Fruit fly (Drosophila melanogaster) whole organism, prepupa: ENCODE measurements around the gene CG15418.
A peak's percentile ranks its signal among the peaks of the same experiment; 100 is the strongest.

ENCODE experiments used
- Blimp-1 ChIP-seq: fragments of 200-800 bp; sonication (Bioruptor generic); optimal IDR thresholded peaks from 3 replicates; lab custom pipeline; 2017; ENCODE audit warnings: missing biosample characterization, missing genetic modification characterization, mild to moderate bottlenecking, moderate library complexity, missing genetic modification reagents
- CG10631 ChIP-seq: fragments of 200-800 bp; sonication (Bioruptor generic); optimal IDR thresholded peaks from 2 replicates; lab custom pipeline; 2016; ENCODE audit warnings: missing biosample characterization, missing genetic modification characterization
- CG10669 ChIP-seq: fragments of 200-800 bp; sonication (Bioruptor generic); optimal IDR thresholded peaks from 3 replicates; lab custom pipeline; 2018; ENCODE audit warnings: missing biosample characterization, mild to moderate bottlenecking, missing genetic modification characterization, moderate library complexity
- CG11294 ChIP-seq: fragments of 200-800 bp; sonication (Bioruptor generic); IDR thresholded peaks from 2 replicates; pipeline ENCODE4 v1.3.6; 2022; ENCODE audit warnings: missing biosample characterization, missing genetic modification characterization
- CG15336 ChIP-seq: fragments of 200-800 bp; sonication (Bioruptor generic); IDR thresholded peaks from 2 replicates; pipeline ENCODE4 v1.3.6; 2022; ENCODE audit warnings: missing biosample characterization, missing genetic modification characterization
- CG16779 ChIP-seq: fragments of 200-800 bp; sonication (Bioruptor generic); optimal IDR thresholded peaks from 3 replicates; lab custom pipeline; 2017; ENCODE audit warnings: missing biosample characterization, mild to moderate bottlenecking, missing genetic modification characterization
- CG3032 ChIP-seq: fragments of 200-800 bp; optimal IDR thresholded peaks from 2 replicates; lab custom pipeline; 2019; ENCODE audit warnings: missing biosample characterization, mild to moderate bottlenecking, missing genetic modification characterization, moderate library complexity
- CG32006 ChIP-seq: fragments of 200-800 bp; sonication (Bioruptor generic); optimal IDR thresholded peaks from 3 replicates; lab custom pipeline; 2017; ENCODE audit warnings: missing biosample characterization, mild to moderate bottlenecking, missing genetic modification characterization
- CG3919 ChIP-seq: fragments of 200-800 bp; sonication (Bioruptor generic); optimal IDR thresholded peaks from 3 replicates; lab custom pipeline; 2016; ENCODE audit warnings: missing biosample characterization, missing genetic modification characterization
- CG6163 ChIP-seq: fragments of 200-800 bp; sonication (Bioruptor generic); IDR thresholded peaks from 3 replicates; pipeline ENCODE4 v1.3.6; 2022; ENCODE audit warnings: missing biosample characterization, missing genetic modification characterization
- CG6276 ChIP-seq: fragments of 200-800 bp; sonication (Bioruptor generic); optimal IDR thresholded peaks from 2 replicates; lab custom pipeline; 2017; ENCODE audit warnings: missing biosample characterization, mild to moderate bottlenecking, missing genetic modification characterization
- CG6792 ChIP-seq: fragments of 200-800 bp; sonication (Bioruptor generic); optimal IDR thresholded peaks from 3 replicates; lab custom pipeline; 2016; ENCODE audit warnings: missing biosample characterization, missing genetic modification characterization
- CG6854 ChIP-seq: fragments of 200-800 bp; sonication (Bioruptor generic); optimal IDR thresholded peaks from 2 replicates; lab custom pipeline; 2017; ENCODE audit warnings: missing biosample characterization, mild to moderate bottlenecking, missing genetic modification characterization
- CG7368 ChIP-seq: fragments of 200-800 bp; sonication (Bioruptor generic); optimal IDR thresholded peaks from 3 replicates; lab custom pipeline; 2016; ENCODE audit warnings: missing biosample characterization, missing genetic modification characterization
- CG9139 ChIP-seq: fragments of 200-800 bp; sonication (Bioruptor generic); optimal IDR thresholded peaks from 3 replicates; lab custom pipeline; 2017; ENCODE audit warnings: missing biosample characterization, mild to moderate bottlenecking, missing genetic modification characterization
- Eip75B ChIP-seq: fragments of 200-800 bp; sonication (Bioruptor generic); optimal IDR thresholded peaks from 3 replicates; lab custom pipeline; 2016; ENCODE audit warnings: missing biosample characterization, missing genetic modification characterization
- Eip78C ChIP-seq: fragments of 200-800 bp; sonication (Bioruptor generic); peaks from one replicate; lab custom pipeline; 2016; ENCODE audit warnings: missing biosample characterization, missing genetic modification characterization
- Ets96B ChIP-seq: fragments of 200-800 bp; optimal IDR thresholded peaks from 2 replicates; lab custom pipeline; 2019; ENCODE audit warnings: missing biosample characterization, mild to moderate bottlenecking, missing genetic modification characterization, moderate library complexity
- Gug ChIP-seq: fragments of 200-800 bp; sonication (Bioruptor generic); IDR thresholded peaks from 2 replicates; pipeline ENCODE4 v1.3.6; 2022; ENCODE audit warnings: missing biosample characterization, missing genetic modification characterization
- Hr38 ChIP-seq: sonication (Bioruptor generic); optimal IDR thresholded peaks from 2 replicates; lab custom pipeline; 2016; ENCODE audit warnings: missing biosample characterization, missing genetic modification characterization
- Hr39 ChIP-seq: fragments of 200-800 bp; sonication (Bioruptor generic); optimal IDR thresholded peaks from 2 replicates; lab custom pipeline; 2016; ENCODE audit warnings: missing biosample characterization, missing genetic modification characterization
- Lpt ChIP-seq: fragments of 200-800 bp; sonication (Bioruptor generic); optimal IDR thresholded peaks from 3 replicates; lab custom pipeline; 2016; ENCODE audit warnings: missing biosample characterization, missing genetic modification characterization
- Met ChIP-seq: fragments of 200-800 bp; sonication (Bioruptor generic); optimal IDR thresholded peaks from 3 replicates; lab custom pipeline; 2016; ENCODE audit warnings: missing biosample characterization, missing genetic modification characterization
- OdsH ChIP-seq: fragments of 200-800 bp; sonication (Bioruptor generic); optimal IDR thresholded peaks from 3 replicates; lab custom pipeline; 2016; ENCODE audit warnings: missing biosample characterization, missing genetic modification characterization
- Sox14 ChIP-seq: fragments of 200-800 bp; sonication (Bioruptor generic); optimal IDR thresholded peaks from 3 replicates; lab custom pipeline; 2016; ENCODE audit warnings: missing biosample characterization, missing genetic modification characterization
- achi ChIP-seq: fragments of 200-800 bp; sonication (Bioruptor generic); optimal IDR thresholded peaks from 3 replicates; lab custom pipeline; 2016; ENCODE audit warnings: missing biosample characterization, missing genetic modification characterization
- acj6 ChIP-seq: fragments of 200-800 bp; sonication (Bioruptor generic); optimal IDR thresholded peaks from 3 replicates; lab custom pipeline; 2016; ENCODE audit warnings: missing biosample characterization, missing genetic modification characterization
- cyc ChIP-seq: fragments of 200-800 bp; sonication (Bioruptor generic); optimal IDR thresholded peaks from 3 replicates; lab custom pipeline; 2016; ENCODE audit warnings: missing biosample characterization, missing genetic modification characterization
- dac ChIP-seq: fragments of 200-800 bp; sonication (Bioruptor generic); optimal IDR thresholded peaks from 2 replicates; lab custom pipeline; 2017; ENCODE audit warnings: missing biosample characterization, mild to moderate bottlenecking, missing genetic modification characterization
- dsx ChIP-seq: fragments of 200-800 bp; optimal IDR thresholded peaks from 3 replicates; lab custom pipeline; 2019; ENCODE audit warnings: missing biosample characterization, mild to moderate bottlenecking, missing genetic modification characterization, moderate library complexity; ENCODE audit not compliant: poor library complexity, severe bottlenecking
- eg ChIP-seq: fragments of 200-800 bp; sonication (Bioruptor generic); IDR thresholded peaks from 3 replicates; pipeline ENCODE4 v1.3.6; 2022; ENCODE audit warnings: missing biosample characterization, missing genetic modification characterization
- esn ChIP-seq: fragments of 200-800 bp; sonication (Bioruptor generic); optimal IDR thresholded peaks from 2 replicates; lab custom pipeline; 2016; ENCODE audit warnings: missing biosample characterization, mild to moderate bottlenecking, missing genetic modification characterization, moderate library complexity
- fd59A ChIP-seq: fragments of 200-800 bp; sonication (Bioruptor generic); optimal IDR thresholded peaks from 2 replicates; lab custom pipeline; 2017; ENCODE audit warnings: missing biosample characterization, mild to moderate bottlenecking, missing genetic modification characterization, missing genetic modification reagents
- fd85E ChIP-seq: fragments of 200-800 bp; sonication (Bioruptor generic); optimal IDR thresholded peaks from 3 replicates; lab custom pipeline; 2016; ENCODE audit warnings: missing biosample characterization, missing genetic modification characterization
- lz ChIP-seq: fragments of 200-800 bp; sonication (Bioruptor generic); optimal IDR thresholded peaks from 3 replicates; lab custom pipeline; 2016; ENCODE audit warnings: missing biosample characterization, missing genetic modification characterization
- net ChIP-seq: fragments of 200-800 bp; sonication (Bioruptor generic); optimal IDR thresholded peaks from 3 replicates; lab custom pipeline; 2016; ENCODE audit warnings: missing biosample characterization, missing genetic modification characterization
- spab ChIP-seq: fragments of 200-800 bp; sonication (Bioruptor generic); optimal IDR thresholded peaks from 2 replicates; lab custom pipeline; 2017; ENCODE audit warnings: missing biosample characterization, mild to moderate bottlenecking, missing genetic modification characterization, missing genetic modification reagents
- ss ChIP-seq, 2 experiments: fragments of 200-800 bp; sonication (Bioruptor generic); optimal IDR thresholded peaks; 2 replicates in 1 of 2; 3 replicates in 1 of 2; lab custom pipeline; 2017 to 2018; ENCODE audit warnings: mild to moderate bottlenecking in 2 of 2, missing biosample characterization in 2 of 2, missing genetic modification characterization in 2 of 2, moderate library complexity in 1 of 2
- svp ChIP-seq: fragments of 200-800 bp; sonication (Bioruptor generic); peaks from one replicate; lab custom pipeline; 2016; ENCODE audit warnings: missing biosample characterization, missing genetic modification characterization
- topi ChIP-seq: fragments of 200-800 bp; sonication (Bioruptor generic); optimal IDR thresholded peaks from 3 replicates; lab custom pipeline; 2016; ENCODE audit warnings: missing biosample characterization, missing genetic modification characterization
- vri ChIP-seq: fragments of 200-800 bp; sonication (Bioruptor generic); optimal IDR thresholded peaks from 3 replicates; lab custom pipeline; 2016; ENCODE audit warnings: missing biosample characterization, mild to moderate bottlenecking, missing genetic modification characterization

CG15418 gene

DNA sequence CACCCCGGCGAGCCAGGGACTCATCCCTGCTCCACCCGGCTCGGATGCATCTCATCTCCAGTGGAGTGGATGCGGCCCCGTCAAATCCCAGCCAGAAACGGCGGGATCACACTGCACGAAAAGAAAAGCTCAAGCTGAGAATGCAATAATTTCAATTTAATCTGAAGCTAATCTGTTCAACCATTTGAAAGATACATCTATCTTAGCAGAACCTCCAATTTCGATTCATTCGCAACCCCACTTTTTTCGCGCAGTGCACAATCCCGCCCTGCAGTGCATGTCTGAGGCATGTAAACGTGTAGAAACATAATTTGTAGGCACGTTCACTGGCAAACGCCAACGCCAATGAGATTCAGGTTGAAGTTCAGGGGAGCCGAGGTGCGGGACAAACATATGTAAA, 23.0 kb downstream of the CG15418 start (continued):
- TF ChIP-seq ss (GFP tag; optimal IDR thresholded peaks at IDR 0.05; lab: Kevin White, UChicago) (peak; percentile 17 to 27), CG15336 (GFP tag; lab: Robert Waterston, UW) (peak; percentile 29; the same call in 1 of the 2 replicates), CG16779 (no peak), spab (GFP tag; lab: Kevin White, UChicago) (peak; percentile 15), vri (GFP tag; lab: Kevin White, UChicago) (no peak), acj6 (GFP tag; lab: Kevin White, UChicago) (peak; percentile 43), esn (GFP tag; lab: Kevin White, UChicago) (peak; percentile 45), Gug (GFP tag; lab: Robert Waterston, UW) (peak; percentile 32; the same call in 1 of the 2 replicates), CG6792 (GFP tag; lab: Kevin White, UChicago) (peak; percentile 30), Lpt (GFP tag; lab: Kevin White, UChicago) (no peak)

DNA sequence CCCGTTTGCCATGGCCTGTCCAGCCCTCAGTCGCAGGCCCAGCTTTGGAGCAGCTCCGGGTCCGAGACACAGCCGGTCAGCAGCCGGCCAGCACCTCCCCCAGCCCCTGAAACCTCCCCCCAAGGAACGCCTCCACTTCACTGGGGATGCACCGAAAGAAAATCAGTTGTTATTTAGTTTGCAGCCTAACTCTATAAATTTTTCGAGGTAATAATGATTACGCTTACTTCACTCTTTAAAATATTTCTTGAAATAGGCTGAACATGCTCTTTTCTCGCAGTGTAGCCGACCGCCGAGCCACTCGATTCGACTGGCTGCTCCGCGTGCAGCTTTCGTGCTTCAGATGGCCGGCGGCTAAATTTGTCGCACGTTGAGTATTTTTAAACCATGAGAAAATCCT, 24.4 kb downstream of the CG15418 start:
- TF ChIP-seq CG6276 (GFP tag; lab: Kevin White, UChicago) (no peak), spab (GFP tag; lab: Kevin White, UChicago) (no peak), eg (GFP tag; lab: Robert Waterston, UW) (peak; percentile 47; the same call in 1 of the 3 replicates), CG6854 (GFP tag; lab: Kevin White, UChicago) (no peak), CG3032 (tag; lab: Kevin White, UChicago) (peak; percentile 11), Hr39 (GFP tag; lab: Kevin White, UChicago) (peak; percentile 23), CG3919 (GFP tag; lab: Kevin White, UChicago) (peak; percentile 32), lz (GFP tag; lab: Kevin White, UChicago) (peak; percentile 33), Lpt (GFP tag; lab: Kevin White, UChicago) (no peak), CG9139 (GFP tag; lab: Kevin White, UChicago) (no peak), Eip78C (GFP tag; lab: Kevin White, UChicago) (peak; percentile 48), CG6163 (GFP tag; lab: Robert Waterston, UW) (peak; percentile 71), fd85E (no peak), Blimp-1 (no peak), Eip75B (GFP tag; lab: Kevin White, UChicago) (no peak), CG11294 (0 out of 2 replicates have a peak, but pooled peaks have one; percentile 19), CG10669 (GFP tag; lab: Kevin White, UChicago) (peak; percentile 22), ss (GFP tag; optimal IDR thresholded peaks at IDR 0.05; lab: Kevin White, UChicago) (no peak), CG32006 (peak; percentile 1), cyc (peak; percentile 18), OdsH (no peak), CG15336 (GFP tag; lab: Robert Waterston, UW) (peak; percentile 38; the same call in 1 of the 2 replicates), Gug (GFP tag; lab: Robert Waterston, UW) (0 out of 2 replicates have a peak, but pooled peaks have one; percentile 18), Ets96B (tag; lab: Kevin White, UChicago) (peak; percentile 15), CG6792 (GFP tag; lab: Kevin White, UChicago) (peak; percentile 35), CG7368 (no peak), Sox14 (GFP tag; lab: Kevin White, UChicago) (no peak), fd59A (GFP tag; lab: Kevin White, UChicago) (no peak), svp (GFP tag; lab: Kevin White, UChicago) (peak; percentile 77), topi (GFP tag; lab: Kevin White, UChicago) (no peak), net (no peak)

DNA sequence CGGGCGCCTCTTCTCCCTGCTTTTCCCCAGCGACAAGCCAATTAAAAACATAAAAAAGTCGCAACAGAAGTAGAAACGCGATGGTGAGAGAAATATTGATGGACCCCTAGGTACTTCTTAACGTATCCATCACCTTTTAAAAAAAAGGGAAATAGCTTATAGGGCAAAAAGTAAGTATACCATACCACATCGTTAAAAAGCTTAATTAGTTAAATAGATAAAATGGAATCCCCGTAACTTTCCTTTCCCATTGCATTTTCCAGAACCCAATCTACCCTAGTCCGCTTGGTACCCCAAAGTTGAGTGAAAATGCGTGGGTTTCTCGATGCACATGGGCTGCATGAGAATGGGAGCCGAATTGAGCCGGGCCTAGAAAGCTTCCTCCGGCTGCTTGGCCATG, 26.9 kb downstream of the CG15418 start:
- TF ChIP-seq CG16779 = no peak
- peak; percentile 36 for TF ChIP-seq CG32006
- no peak for TF ChIP-seq topi (GFP tag; lab: Kevin White, UChicago)
- peak; percentile 33 for TF ChIP-seq CG3032 (tag; lab: Kevin White, UChicago)
- no peak for TF ChIP-seq Hr38 (GFP tag; lab: Kevin White, UChicago)
- peak; percentile 17 for TF ChIP-seq CG3919 (GFP tag; lab: Kevin White, UChicago)
- TF ChIP-seq Eip78C (GFP tag; lab: Kevin White, UChicago) = peak; percentile 61
- no peak for TF ChIP-seq dac (GFP tag; lab: Kevin White, UChicago)
- no peak for TF ChIP-seq Eip75B (GFP tag; lab: Kevin White, UChicago)
- no peak for TF ChIP-seq fd85E
- peak; percentile 27 for TF ChIP-seq achi (GFP tag; lab: Kevin White, UChicago)
- peak; percentile 13 for TF ChIP-seq OdsH
- peak; percentile 40 for TF ChIP-seq CG15336 (GFP tag; lab: Robert Waterston, UW)
- peak; percentile 41 for TF ChIP-seq CG10631 (GFP tag; lab: Kevin White, UChicago)
- TF ChIP-seq eg (GFP tag; lab: Robert Waterston, UW) = peak; percentile 36; the same call in 1 of the 3 replicates
- peak; percentile 23 for TF ChIP-seq fd59A (GFP tag; lab: Kevin White, UChicago)
- peak; percentile 6 for TF ChIP-seq spab (GFP tag; lab: Kevin White, UChicago)
- TF ChIP-seq Ets96B (tag; lab: Kevin White, UChicago) = peak; percentile 56
- peak; percentile 54; the same call in 2 of the 3 replicates for TF ChIP-seq CG6163 (GFP tag; lab: Robert Waterston, UW)
- TF ChIP-seq dsx (GFP tag; lab: Kevin White, UChicago) = no peak
- no peak for TF ChIP-seq cyc
- peak; percentile 21 for TF ChIP-seq CG10669 (GFP tag; lab: Kevin White, UChicago)
- no peak for TF ChIP-seq Met
